Worm (Caenorhabditis elegans) whole organism, late embryonic: Measurements from ENCODE around the gene F36H1.3.

Source experiments
- K09A11.1 ChIP-seq: sonication (generic microtip); optimal IDR thresholded peaks from 2 replicates; lab custom pipeline; 2017; ENCODE audit warnings: antibody characterized with exemption, mild to moderate bottlenecking, missing genetic modification characterization, missing compliant biosample characterization; ENCODE audit not compliant: insufficient read depth
- dmd-4 ChIP-seq: sonication (generic microtip); optimal IDR thresholded peaks from 2 replicates; lab custom pipeline; 2016; ENCODE audit warnings: borderline replicate concordance, missing genetic modification characterization, missing compliant biosample characterization
- ets-4 ChIP-seq: sonication (generic microtip); optimal IDR thresholded peaks from 2 replicates; lab custom pipeline; 2016; ENCODE audit warnings: missing genetic modification characterization, missing compliant biosample characterization
- odd-2 ChIP-seq: sonication (generic microtip); optimal IDR thresholded peaks from 2 replicates; lab custom pipeline; 2017; ENCODE audit warnings: antibody characterized with exemption, mild to moderate bottlenecking, missing genetic modification characterization, missing compliant biosample characterization
- sox-2 ChIP-seq: fragments of 200-800 bp; sonication (Bioruptor generic); IDR thresholded peaks from 2 replicates; pipeline ENCODE4 v1.3.6; 2022; ENCODE audit warnings: missing genetic modification reagents, missing genetic modification characterization, missing compliant biosample characterization
- ztf-16 ChIP-seq: sonication (generic microtip); optimal IDR thresholded peaks from 2 replicates; lab custom pipeline; 2017; ENCODE audit warnings: missing genetic modification characterization, missing compliant biosample characterization

- no peak for TF ChIP-seq ztf-16 (tag; lab: Kevin White, UChicago)
- no peak for TF ChIP-seq ets-4 (tag; lab: Kevin White, UChicago)
- TF ChIP-seq dmd-4 (tag; lab: Kevin White, UChicago): no peak
- no peak for TF ChIP-seq K09A11.1
- no peak for TF ChIP-seq odd-2
- TF ChIP-seq sox-2: no peak
Measured at ce11 chrIV:11008255-11008654, 41.7 kb upstream of the F36H1.3 start.
